Worm (Caenorhabditis elegans) whole organism, L4 larva: ENCODE measurements around the gene mltn-13.

Experiments used
- D1046.2 ChIP-seq: fragments of 200-800 bp; sonication (Bioruptor generic); IDR thresholded peaks from 2 replicates; pipeline ENCODE4 v1.3.6; 2022; ENCODE audit warnings: missing genetic modification characterization, missing compliant biosample characterization
- F26F4.8 ChIP-seq: fragments of 200-800 bp; sonication (Bioruptor generic); conservative IDR thresholded peaks from 2 replicates; pipeline ENCODE4 v1.3.6; 2022; ENCODE audit warnings: missing genetic modification characterization, missing compliant biosample characterization
- R02D3.7 ChIP-seq: fragments of 150-350 bp; sonication (generic microtip); optimal IDR thresholded peaks from 3 replicates; lab custom pipeline; 2014; ENCODE audit warnings: missing biosample characterization, missing genetic modification characterization
- T20F7.1 ChIP-seq: fragments of 200-800 bp; sonication (Bioruptor generic); optimal IDR thresholded peaks from 2 replicates; lab custom pipeline; 2018; ENCODE audit warnings: mild to moderate bottlenecking, missing genetic modification characterization, missing compliant biosample characterization
- T26A8.4 ChIP-seq: fragments of 200-800 bp; sonication (Bioruptor generic); IDR thresholded peaks from 2 replicates; pipeline ENCODE4 v1.3.6; 2022; ENCODE audit warnings: missing genetic modification characterization, missing compliant biosample characterization
- Y105C5A.15 ChIP-seq: fragments of 200-800 bp; sonication (Bioruptor generic); IDR thresholded peaks from 2 replicates; pipeline ENCODE4 v1.3.6; 2022; ENCODE audit warnings: missing genetic modification characterization, missing compliant biosample characterization
- Y5F2A.4 ChIP-seq: fragments of 200-800 bp; sonication (Bioruptor generic); optimal IDR thresholded peaks from 2 replicates; lab custom pipeline; 2018; ENCODE audit warnings: mild to moderate bottlenecking, missing genetic modification characterization, missing compliant biosample characterization
- Y75B8A.6 ChIP-seq: fragments of 200-800 bp; sonication (Bioruptor generic); IDR thresholded peaks from 2 replicates; pipeline ENCODE4 v1.3.6; 2022; ENCODE audit warnings: missing genetic modification reagents, missing genetic modification characterization, missing compliant biosample characterization
- ZK337.2 ChIP-seq: fragments of 200-800 bp; sonication (Bioruptor generic); IDR thresholded peaks from 2 replicates; pipeline ENCODE4 v1.3.6; 2022; ENCODE audit warnings: missing genetic modification reagents, missing genetic modification characterization, missing compliant biosample characterization
- aha-1 ChIP-seq: fragments of 150-350 bp; peaks from one replicate; lab custom pipeline; 2014; ENCODE audit warnings: missing biosample characterization, missing genetic modification characterization
- aly-2 ChIP-seq: sonication (generic microtip); optimal IDR thresholded peaks from 2 replicates; lab custom pipeline; 2018; ENCODE audit warnings: missing biosample characterization, missing genetic modification characterization
- ama-1 ChIP-seq: fragments of 150-350 bp; optimal IDR thresholded peaks from 2 replicates; lab custom pipeline; 2014; ENCODE audit warnings: inconsistent platforms, mixed read lengths
- ceh-62 ChIP-seq: sonication (generic microtip); optimal IDR thresholded peaks from 2 replicates; lab custom pipeline; 2017; ENCODE audit warnings: missing biosample characterization, missing genetic modification characterization
- cey-2 ChIP-seq: sonication (generic microtip); optimal IDR thresholded peaks from 3 replicates; lab custom pipeline; 2017; ENCODE audit warnings: missing genetic modification characterization, mild to moderate bottlenecking, missing compliant biosample characterization, antibody characterized with exemption, borderline replicate concordance; ENCODE audit not compliant: insufficient read depth
- ctbp-1 ChIP-seq: fragments of 200-800 bp; sonication (Bioruptor generic); IDR thresholded peaks from 2 replicates; pipeline ENCODE4 v1.3.6; 2022; ENCODE audit warnings: missing genetic modification reagents, missing genetic modification characterization, missing compliant biosample characterization
- dmd-6 ChIP-seq: fragments of 200-800 bp; sonication (Bioruptor generic); IDR thresholded peaks from 2 replicates; pipeline ENCODE4 v1.3.6; 2022; ENCODE audit warnings: missing genetic modification reagents, missing genetic modification characterization, missing compliant biosample characterization
- dmd-8 ChIP-seq: fragments of 200-800 bp; sonication (Bioruptor generic); IDR thresholded peaks from 2 replicates; pipeline ENCODE4 v1.3.6; 2022; ENCODE audit warnings: missing genetic modification characterization, missing compliant biosample characterization
- duxl-1 ChIP-seq: sonication (generic microtip); optimal IDR thresholded peaks from 2 replicates; lab custom pipeline; 2016; ENCODE audit warnings: mild to moderate bottlenecking, missing genetic modification characterization, moderate library complexity, missing compliant biosample characterization; ENCODE audit not compliant: poor library complexity
- dve-1 ChIP-seq: sonication (generic microtip); optimal IDR thresholded peaks from 2 replicates; lab custom pipeline; 2017; ENCODE audit warnings: antibody characterized with exemption, mild to moderate bottlenecking, missing genetic modification characterization, missing compliant biosample characterization; ENCODE audit not compliant: insufficient read depth
- egl-43 ChIP-seq: fragments of 200-800 bp; sonication (Bioruptor generic); IDR thresholded peaks from 2 replicates; pipeline ENCODE4 v1.3.6; 2022; ENCODE audit warnings: missing genetic modification reagents, missing genetic modification characterization, missing compliant biosample characterization
- hif-1 ChIP-seq, 2 experiments: sonication (generic microtip); optimal IDR thresholded peaks; 2 replicates each; lab custom pipeline; 2016 to 2017; ENCODE audit warnings: missing compliant biosample characterization in 2 of 2, missing genetic modification characterization in 2 of 2, missing genetic modification reagents in 2 of 2, missing genotype in 2 of 2, mild to moderate bottlenecking in 1 of 2
- hlh-11 ChIP-seq: fragments of 200-800 bp; sonication (Bioruptor generic); optimal IDR thresholded peaks from 2 replicates; lab custom pipeline; 2018; ENCODE audit warnings: mild to moderate bottlenecking, missing genetic modification characterization, missing compliant biosample characterization
- jun-1 ChIP-seq: fragments of 150-350 bp; optimal IDR thresholded peaks from 2 replicates; lab custom pipeline; 2014; ENCODE audit warnings: missing biosample characterization, missing genetic modification reagents, missing genetic modification characterization
- lin-1 ChIP-seq: fragments of 200-800 bp; sonication (Bioruptor generic); IDR thresholded peaks from 2 replicates; pipeline ENCODE4 v1.3.6; 2022; ENCODE audit warnings: missing genetic modification reagents, missing genetic modification characterization, missing compliant biosample characterization
- lin-15B ChIP-seq: fragments of 150-350 bp; sonication (generic microtip); optimal IDR thresholded peaks from 3 replicates; lab custom pipeline; 2014; ENCODE audit warnings: missing biosample characterization, missing genetic modification characterization
- lin-29 ChIP-seq: fragments of 200-800 bp; sonication (Bioruptor generic); IDR thresholded peaks from 2 replicates; pipeline ENCODE4 v1.3.6; 2022; ENCODE audit warnings: missing genetic modification reagents, missing genetic modification characterization, missing compliant biosample characterization
- lin-38 ChIP-seq: fragments of 200-800 bp; sonication (Bioruptor generic); IDR thresholded peaks from 2 replicates; pipeline ENCODE4 v1.3.6; 2022; ENCODE audit warnings: missing genetic modification reagents, missing genetic modification characterization, missing compliant biosample characterization
- lsy-2 ChIP-seq, 2 experiments: fragments of 150-350 bp in 1 of 2; sonication (generic microtip) in 1 of 2; optimal IDR thresholded peaks; 2 replicates each; lab custom pipeline; 2014 to 2017; ENCODE audit warnings: missing biosample characterization in 2 of 2, missing genetic modification characterization in 2 of 2
- mdl-1 ChIP-seq, 2 experiments: fragments of 150-350 bp in 1 of 2; sonication (generic microtip) in 1 of 2; optimal IDR thresholded peaks; 2 replicates each; lab custom pipeline; 2014 to 2017; ENCODE audit warnings: missing biosample characterization in 2 of 2, missing genetic modification characterization in 2 of 2
- mdt-29 ChIP-seq: fragments of 200-800 bp; sonication (Bioruptor generic); IDR thresholded peaks from 2 replicates; pipeline ENCODE4 v1.3.6; 2022; ENCODE audit warnings: missing genetic modification reagents, missing genetic modification characterization, missing compliant biosample characterization
- mes-2 ChIP-seq: sonication (generic microtip); optimal IDR thresholded peaks from 2 replicates; lab custom pipeline; 2016; ENCODE audit warnings: missing genotype, mild to moderate bottlenecking, missing genetic modification characterization, missing compliant biosample characterization; ENCODE audit not compliant: poor library complexity, severe bottlenecking
- mxl-2 ChIP-seq: fragments of 200-800 bp; sonication (Bioruptor generic); conservative IDR thresholded peaks from 2 replicates; pipeline ENCODE4 v1.3.6; 2022; ENCODE audit warnings: missing genetic modification reagents, missing genetic modification characterization, missing compliant biosample characterization
- mxl-3 ChIP-seq: fragments of 200-800 bp; sonication (Bioruptor generic); optimal IDR thresholded peaks from 2 replicates; lab custom pipeline; 2018; ENCODE audit warnings: mild to moderate bottlenecking, missing genetic modification characterization, missing compliant biosample characterization
- nhr-111 ChIP-seq: fragments of 200-800 bp; sonication (Bioruptor generic); optimal IDR thresholded peaks from 2 replicates; lab custom pipeline; 2018; ENCODE audit warnings: mild to moderate bottlenecking, missing genetic modification characterization, missing compliant biosample characterization
- nhr-48 ChIP-seq: sonication (generic microtip); optimal IDR thresholded peaks from 2 replicates; lab custom pipeline; 2016; ENCODE audit warnings: mild to moderate bottlenecking, missing genetic modification characterization, missing compliant biosample characterization
- nhr-76 ChIP-seq: fragments of 150-350 bp; optimal IDR thresholded peaks from 2 replicates; lab custom pipeline; 2014; ENCODE audit warnings: missing biosample characterization, missing genetic modification characterization
- pha-4 ChIP-seq, 2 experiments: fragments of 150-350 bp in 1 of 2; fragments of 200-800 bp in 1 of 2; sonication (Bioruptor generic) in 1 of 2; IDR thresholded peaks in 1 of 2; optimal IDR thresholded peaks in 1 of 2; 2 replicates each; pipeline versions ENCODE4 v1.3.6 to Lab custom; 2014 to 2022; ENCODE audit warnings: missing genetic modification characterization in 2 of 2, missing genetic modification reagents in 2 of 2, missing biosample characterization in 1 of 2, missing compliant biosample characterization in 1 of 2
- rbr-2 ChIP-seq: sonication (generic microtip); optimal IDR thresholded peaks from 2 replicates; lab custom pipeline; 2016; ENCODE audit warnings: missing genotype, missing genetic modification characterization, missing compliant biosample characterization
- saeg-2 ChIP-seq: fragments of 200-800 bp; sonication (Bioruptor generic); IDR thresholded peaks from 2 replicates; pipeline ENCODE4 v1.3.6; 2022; ENCODE audit warnings: missing genetic modification reagents, missing genetic modification characterization, missing compliant biosample characterization
- snpc-1.2 ChIP-seq: fragments of 200-800 bp; sonication (Bioruptor generic); IDR thresholded peaks from 2 replicates; pipeline ENCODE4 v1.3.6; 2022; ENCODE audit warnings: missing genetic modification reagents, missing genetic modification characterization, missing compliant biosample characterization
- spr-1 ChIP-seq: sonication (generic microtip); optimal IDR thresholded peaks from 2 replicates; lab custom pipeline; 2016; ENCODE audit warnings: mild to moderate bottlenecking, missing genetic modification characterization, missing compliant biosample characterization
- tra-1 ChIP-seq: fragments of 200-800 bp; sonication (Bioruptor generic); IDR thresholded peaks from 2 replicates; pipeline ENCODE4 v1.3.6; 2022; ENCODE audit warnings: missing genetic modification reagents, missing genetic modification characterization, missing compliant biosample characterization
- unc-62 ChIP-seq, 3 experiments: fragments of 150-350 bp in 1 of 3; sonication (generic microtip); optimal IDR thresholded peaks in 2 of 3; peaks in 1 of 3; 1 replicate in 1 of 3; 2 replicates in 2 of 3; lab custom pipeline; 2014 to 2017; ENCODE audit warnings: missing biosample characterization in 3 of 3, missing genetic modification characterization in 3 of 3, missing genetic modification reagents in 3 of 3, missing genotype in 1 of 3
- vab-7 ChIP-seq: fragments of 200-800 bp; sonication (Bioruptor generic); IDR thresholded peaks from 2 replicates; pipeline ENCODE4 v1.3.6; 2022; ENCODE audit warnings: missing genetic modification reagents, missing genetic modification characterization, missing compliant biosample characterization
- zfp-2 ChIP-seq: sonication (generic microtip); optimal IDR thresholded peaks from 2 replicates; lab custom pipeline; 2016; ENCODE audit warnings: mild to moderate bottlenecking, missing genetic modification characterization, missing compliant biosample characterization
- zfp-3 ChIP-seq: fragments of 200-800 bp; sonication (Bioruptor generic); conservative IDR thresholded peaks from 2 replicates; pipeline ENCODE4 v1.3.6; 2022; ENCODE audit warnings: missing genetic modification reagents, missing genetic modification characterization, missing compliant biosample characterization
- ztf-11 ChIP-seq: fragments of 150-350 bp; optimal IDR thresholded peaks from 2 replicates; lab custom pipeline; 2014; ENCODE audit warnings: missing biosample characterization, missing genetic modification characterization
- ztf-7 ChIP-seq: fragments of 150-350 bp; optimal IDR thresholded peaks from 2 replicates; lab custom pipeline; 2014; ENCODE audit warnings: missing biosample characterization, missing genetic modification characterization

Gene mltn-13

DNA sequence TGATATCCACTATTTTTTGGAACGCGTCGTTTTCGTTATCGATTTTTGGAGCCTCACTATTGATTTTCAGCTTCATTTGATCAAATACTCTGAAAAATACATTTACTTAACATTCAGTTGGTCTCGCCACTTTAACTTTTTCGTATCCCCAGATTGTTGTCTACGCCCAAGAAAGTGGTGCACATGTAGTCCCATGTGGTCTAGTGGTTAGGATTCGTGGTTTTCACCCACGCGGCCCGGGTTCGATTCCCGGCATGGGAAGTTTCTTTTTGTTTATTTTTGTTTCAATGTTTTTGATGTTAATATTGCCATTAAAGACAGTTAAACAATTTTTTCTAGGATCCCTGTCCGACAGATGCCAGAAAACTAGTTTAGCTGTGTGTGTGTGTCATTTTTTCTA, 4.1 kb downstream of the mltn-13 start (continued):
- peak; percentile 78 for TF ChIP-seq dmd-8 (GFP tag; lab: Robert Waterston, UW)
- peak; percentile 28 for TF ChIP-seq spr-1 (tag; lab: Kevin White, UChicago)
- 0 out of 2 replicates have a peak, but pooled peaks have one; percentile 48 for TF ChIP-seq tra-1 (GFP tag; lab: Robert Waterston, UW)
- peak; percentile 81 for TF ChIP-seq mes-2
- peak; percentile 83 for TF ChIP-seq duxl-1 (tag; lab: Kevin White, UChicago)
- TF ChIP-seq vab-7 (GFP tag; lab: Robert Waterston, UW), result peak; percentile 74
- 0 out of 2 replicates have a peak, but pooled peaks have one; percentile 52 for TF ChIP-seq zfp-3 (GFP tag; lab: Robert Waterston, UW)
- TF ChIP-seq hlh-11 (tag; lab: Kevin White, UChicago), result peak; percentile 32
- TF ChIP-seq ztf-7 (tag; lab: Kevin White, UChicago), result no peak
- TF ChIP-seq F26F4.8 (GFP tag; lab: Robert Waterston, UW), result peak; percentile 93
- TF ChIP-seq pha-4 (GFP tag; IDR thresholded peaks at IDR 0.05; lab: Robert Waterston, UW), result peak; percentile 89
- no peak for TF ChIP-seq pha-4 (tag; optimal IDR thresholded peaks at IDR 0.05; lab: Kevin White, UChicago)
- peak in 1 of 2 experiments; percentile 28 for TF ChIP-seq unc-62 (GFP tag; optimal IDR thresholded peaks at IDR 0.05 in 1 of 2; lab: Kevin White, UChicago)
- no peak for TF ChIP-seq unc-62 (tag; optimal IDR thresholded peaks at IDR 0.05; lab: Kevin White, UChicago)
- 0 out of 2 replicates have a peak, but pooled peaks have one; percentile 9 for TF ChIP-seq mxl-2 (GFP tag; lab: Robert Waterston, UW)
- TF ChIP-seq ctbp-1 (GFP tag; lab: Robert Waterston, UW), result peak; percentile 88
- peak; percentile 58 for TF ChIP-seq mxl-3
- TF ChIP-seq rbr-2 (tag; lab: Kevin White, UChicago), result peak; percentile 53
- no peak for TF ChIP-seq nhr-76 (tag; lab: Kevin White, UChicago)
- no peak for TF ChIP-seq ztf-11 (tag; lab: Kevin White, UChicago)
- TF ChIP-seq snpc-1.2, result peak; percentile 87
- no peak for TF ChIP-seq ceh-62 (tag; lab: Kevin White, UChicago)
- peak; percentile 29 for TF ChIP-seq T20F7.1 (GFP tag; lab: Kevin White, UChicago)
- peak; percentile 48 for TF ChIP-seq dmd-6
- peak; percentile 69 for TF ChIP-seq nhr-111 (GFP tag; lab: Kevin White, UChicago)
- no peak for TF ChIP-seq cey-2 (tag; lab: Kevin White, UChicago)
- TF ChIP-seq hif-1 (tag; optimal IDR thresholded peaks at IDR 0.05; lab: Kevin White, UChicago), result peak in 1 of 2 experiments; percentile 17
- TF ChIP-seq D1046.2, result peak; percentile 78; the same call in 1 of the 2 replicates
- TF ChIP-seq R02D3.7 (tag; lab: Kevin White, UChicago), result no peak
- TF ChIP-seq Y105C5A.15, result 0 out of 2 replicates have a peak, but pooled peaks have one; percentile 60
- TF ChIP-seq aha-1 (tag; lab: Kevin White, UChicago), result peak; percentile 45
- no peak for TF ChIP-seq zfp-2 (tag; lab: Kevin White, UChicago)
- TF ChIP-seq Y75B8A.6 (GFP tag; lab: Robert Waterston, UW), result peak; percentile 82; the same call in 1 of the 2 replicates
- peak; percentile 72 for TF ChIP-seq lin-38
- TF ChIP-seq lin-15B (tag; lab: Kevin White, UChicago), result no peak
- TF ChIP-seq mdl-1 (tag; optimal IDR thresholded peaks at IDR 0.05; lab: Kevin White, UChicago), result peak in 1 of 2 experiments; percentile 63
- peak; percentile 68; the same call in 1 of the 2 replicates for TF ChIP-seq mdt-29 (GFP tag; lab: Robert Waterston, UW)
- peak; percentile 60; the same call in 1 of the 2 replicates for TF ChIP-seq ZK337.2
- TF ChIP-seq lin-29, result 0 out of 2 replicates have a peak, but pooled peaks have one; percentile 21
- peak; percentile 91 for TF ChIP-seq egl-43 (GFP tag; lab: Robert Waterston, UW)
- no peak for TF ChIP-seq aly-2
- TF ChIP-seq T26A8.4, result peak; percentile 83
- TF ChIP-seq ama-1 (lab: Kevin White, UChicago), result no peak
- no peak for TF ChIP-seq jun-1 (tag; lab: Kevin White, UChicago)
- TF ChIP-seq Y5F2A.4, result peak; percentile 70
- peak; percentile 43 for TF ChIP-seq dve-1 (tag; lab: Kevin White, UChicago)
- TF ChIP-seq lin-1 (GFP tag; lab: Robert Waterston, UW), result 0 out of 2 replicates have a peak, but pooled peaks have one; percentile 52
- peak in 1 of 2 experiments; percentile 60 for TF ChIP-seq lsy-2 (tag; optimal IDR thresholded peaks at IDR 0.05; lab: Kevin White, UChicago)
- peak; percentile 46 for TF ChIP-seq nhr-48
- no peak for TF ChIP-seq saeg-2 (GFP tag; lab: Robert Waterston, UW)
